Fruit fly (Drosophila melanogaster): ENCODE data around the gene Rfk.

Gene Rfk

DNA sequence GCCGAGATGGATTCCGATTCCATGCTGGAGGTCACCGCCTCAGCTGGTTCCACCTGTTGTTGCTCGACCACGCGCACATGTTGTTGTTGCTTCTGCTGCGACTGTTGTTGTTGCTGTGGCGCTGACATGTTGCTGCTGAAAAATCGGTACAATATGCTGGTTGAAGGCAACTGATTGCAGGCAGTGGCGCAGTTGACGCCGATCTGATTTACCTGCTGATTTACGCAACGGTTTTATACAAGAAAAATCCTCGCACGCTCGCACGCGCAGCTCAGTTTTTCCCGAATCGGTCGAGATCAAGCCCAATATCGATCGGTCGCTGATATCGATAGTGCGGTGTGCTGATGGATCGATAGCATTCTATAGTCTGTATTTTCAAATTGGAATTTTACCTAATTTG is 1.6 kb downstream of the Rfk start, which contains the start of gene Prat (continued):
- TF ChIP-seq CG16815 (GFP tag; optimal IDR thresholded peaks at IDR 0.05) = no peak
- no peak for TF ChIP-seq zfh1 (GFP tag; IDR thresholded peaks at IDR 0.05)
- TF ChIP-seq p53 (GFP tag; optimal IDR thresholded peaks at IDR 0.05) = no peak
- peak; percentile 9 for TF ChIP-seq CoRest (tag; optimal IDR thresholded peaks at IDR 0.05)
- no peak for TF ChIP-seq nau (GFP tag; optimal IDR thresholded peaks at IDR 0.05)
- TF ChIP-seq danr (GFP tag; IDR thresholded peaks at IDR 0.05) = no peak
- TF ChIP-seq grn (GFP tag; optimal IDR thresholded peaks at IDR 0.05) = no peak
- no peak for TF ChIP-seq Gsc (GFP tag; IDR thresholded peaks at IDR 0.05)
- no peak for TF ChIP-seq Awh (GFP tag; IDR thresholded peaks at IDR 0.05)
- peak; percentile 57; the same call in 2 of the 3 replicates for TF ChIP-seq CG14860 (GFP tag; IDR thresholded peaks at IDR 0.05; ENCODE audit: partially characterized antibody)
- no peak for TF ChIP-seq slou (GFP tag; optimal IDR thresholded peaks at IDR 0.05)
- no peak for TF ChIP-seq chn (GFP tag; optimal IDR thresholded peaks at IDR 0.05)
- TF ChIP-seq tna (GFP tag; IDR thresholded peaks at IDR 0.05; ENCODE audit: partially characterized antibody) = peak; percentile 41; the same call in 1 of the 2 replicates
- no peak for TF ChIP-seq CG10366 (GFP tag; IDR thresholded peaks at IDR 0.05)
- TF ChIP-seq CG17361 (GFP tag; IDR thresholded peaks at IDR 0.05) = no peak
- no peak for TF ChIP-seq NK7.1 (GFP tag; optimal IDR thresholded peaks at IDR 0.05)
- TF ChIP-seq crol (GFP tag; IDR thresholded peaks at IDR 0.05) = no peak
- TF ChIP-seq CG2875 (GFP tag; optimal IDR thresholded peaks at IDR 0.05) = no peak
- no peak for TF ChIP-seq lab (GFP tag; optimal IDR thresholded peaks at IDR 0.05)
- no peak for TF ChIP-seq CrebB (tag; optimal IDR thresholded peaks at IDR 0.05)
- no peak for TF ChIP-seq Nf-YA (GFP tag; IDR thresholded peaks at IDR 0.05)
- TF ChIP-seq HmgD (GFP tag; optimal IDR thresholded peaks at IDR 0.05) = peak; percentile 39
- TF ChIP-seq CG2678 (tag; optimal IDR thresholded peaks at IDR 0.05) = no peak
- TF ChIP-seq ap (GFP tag; IDR thresholded peaks at IDR 0.05) = no peak
- TF ChIP-seq Antp (GFP tag; optimal IDR thresholded peaks at IDR 0.05) = no peak
- no peak for TF ChIP-seq tin (GFP tag; optimal IDR thresholded peaks at IDR 0.05)
- no peak for TF ChIP-seq CG10147 (GFP tag; optimal IDR thresholded peaks at IDR 0.05)
- peak; percentile 30 for TF ChIP-seq Ets97D (GFP tag; optimal IDR thresholded peaks at IDR 0.05)
- no peak for TF ChIP-seq gem (tag; optimal IDR thresholded peaks at IDR 0.05)
- no peak for TF ChIP-seq CG12236 (GFP tag; optimal IDR thresholded peaks at IDR 0.05)
- TF ChIP-seq CTCF (GFP tag; optimal IDR thresholded peaks at IDR 0.05) = no peak
- peak; percentile 46 for TF ChIP-seq CG17186 (GFP tag; optimal IDR thresholded peaks at IDR 0.05)
- peak; percentile 50 for TF ChIP-seq YL-1 (GFP tag; optimal IDR thresholded peaks at IDR 0.05)
- TF ChIP-seq E2f1 (GFP tag; IDR thresholded peaks at IDR 0.05) = no peak
- no peak for TF ChIP-seq CkIIα-i1 (GFP tag; IDR thresholded peaks at IDR 0.05)
- no peak for TF ChIP-seq CG10543 (GFP tag; optimal IDR thresholded peaks at IDR 0.05)
- TF ChIP-seq ranshi (GFP tag; IDR thresholded peaks at IDR 0.05) = no peak
- TF ChIP-seq hbn (GFP tag; IDR thresholded peaks at IDR 0.05; ENCODE audit: partially characterized antibody) = peak; percentile 65
- peak; percentile 70 for TF ChIP-seq unc-4 (GFP tag; IDR thresholded peaks at IDR 0.05; ENCODE audit: partially characterized antibody)
- peak; percentile 31; the same call in 1 of the 3 replicates for TF ChIP-seq Aef1 (GFP tag; IDR thresholded peaks at IDR 0.05)
- no peak for TF ChIP-seq CG7357 (GFP tag; IDR thresholded peaks at IDR 0.05)
- no peak for TF ChIP-seq sens-2 (GFP tag; IDR thresholded peaks at IDR 0.05)
- no peak for TF ChIP-seq caup (GFP tag; optimal IDR thresholded peaks at IDR 0.05; ENCODE audit: severe bottlenecking)
- peak; percentile 74 for TF ChIP-seq E2f2 (GFP tag; IDR thresholded peaks at IDR 0.05)
- no peak for TF ChIP-seq Asciz (GFP tag; optimal IDR thresholded peaks at IDR 0.05)
- no peak for TF ChIP-seq CG12299 (tag; optimal IDR thresholded peaks at IDR 0.05)
- no peak for TF ChIP-seq pan (optimal IDR thresholded peaks at IDR 0.05)
- TF ChIP-seq pan (GFP tag; optimal IDR thresholded peaks at IDR 0.05 in 1 of 2, IDR thresholded peaks at IDR 0.05 in 1 of 2) = no peak
- TF ChIP-seq CG7839 (tag; optimal IDR thresholded peaks at IDR 0.05) = no peak
- no peak for TF ChIP-seq onecut (GFP tag; IDR thresholded peaks at IDR 0.05)
- TF ChIP-seq CG11723 (GFP tag; optimal IDR thresholded peaks at IDR 0.05) = no peak
- no peak for TF ChIP-seq CG10979 (tag; optimal IDR thresholded peaks at IDR 0.05)
